Worm (Caenorhabditis elegans) whole organism, late embryonic: ENCODE results near the gene W06G6.11.

Experiments used
- C38D4.7 ChIP-seq: fragments of 200-800 bp; sonication (Bioruptor generic); optimal IDR thresholded peaks from 2 replicates; lab custom pipeline; 2018; ENCODE audit warnings: mild to moderate bottlenecking, missing genetic modification characterization, moderate library complexity, missing compliant biosample characterization
- ama-1 ChIP-seq: fragments of 150-350 bp; optimal IDR thresholded peaks from 2 replicates; lab custom pipeline; 2014
- ceh-19 ChIP-seq: fragments of 200-800 bp; sonication (Bioruptor generic); optimal IDR thresholded peaks from 2 replicates; lab custom pipeline; 2018; ENCODE audit warnings: mild to moderate bottlenecking, missing genetic modification characterization, missing compliant biosample characterization
- ceh-24 ChIP-seq: sonication (generic microtip); optimal IDR thresholded peaks from 2 replicates; lab custom pipeline; 2016; ENCODE audit warnings: mild to moderate bottlenecking, missing genetic modification characterization, missing compliant biosample characterization
- nhr-11 ChIP-seq: fragments of 150-350 bp; optimal IDR thresholded peaks from 2 replicates; lab custom pipeline; 2014; ENCODE audit warnings: missing biosample characterization, missing genetic modification characterization

DNA sequence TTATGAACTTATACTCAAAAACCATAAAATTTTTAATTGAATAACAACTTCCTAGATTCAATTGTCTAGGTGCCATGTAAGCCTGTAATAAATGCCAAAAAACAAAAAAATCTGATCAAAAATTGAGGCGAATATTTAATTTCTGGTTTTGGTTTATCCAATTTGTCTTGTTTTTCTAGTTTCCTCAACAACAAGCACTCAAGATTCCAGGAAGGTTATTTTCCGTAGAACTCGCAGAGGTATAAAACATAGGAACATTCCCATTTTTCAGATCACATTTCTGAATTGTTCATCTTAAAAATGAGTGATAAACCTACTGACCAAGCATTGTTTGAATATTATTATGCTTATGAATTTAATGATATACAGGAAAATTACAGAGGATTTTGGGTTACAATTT, 48.1 kb upstream of the W06G6.11 start, which contains the start of gene srw-41:
- TF ChIP-seq ceh-24 (tag; lab: Kevin White, UChicago), result no peak
- no peak for TF ChIP-seq ceh-19 (GFP tag; lab: Kevin White, UChicago)
- TF ChIP-seq C38D4.7 (GFP tag; lab: Kevin White, UChicago), result no peak
- TF ChIP-seq ama-1 (lab: Kevin White, UChicago), result no peak
- no peak for TF ChIP-seq nhr-11
